Fruit fly (Drosophila melanogaster) S2 (cell line): ENCODE data around the gene CG16789.

ENCODE experiments used
- CG8478 ChIP-seq: fragments of >200 bp; optimal IDR thresholded peaks from 2 replicates; lab custom pipeline; 2018
- CTCF ChIP-seq, 2 experiments: fragments of >200 bp; optimal IDR thresholded peaks; 2 replicates each; lab custom pipeline; 2018

CG16789 gene

dm6 chr3R:9565895-9566294 lies at the start of gene CG16789:
Gene CG16789 (plus strand): TSS chr3R:9566195.
- TF ChIP-seq CG8478 (lab: Kevin White, UChicago) (no peak), CTCF (optimal IDR thresholded peaks at IDR 0.05; lab: Kevin White, UChicago) (no peak)

DNA sequence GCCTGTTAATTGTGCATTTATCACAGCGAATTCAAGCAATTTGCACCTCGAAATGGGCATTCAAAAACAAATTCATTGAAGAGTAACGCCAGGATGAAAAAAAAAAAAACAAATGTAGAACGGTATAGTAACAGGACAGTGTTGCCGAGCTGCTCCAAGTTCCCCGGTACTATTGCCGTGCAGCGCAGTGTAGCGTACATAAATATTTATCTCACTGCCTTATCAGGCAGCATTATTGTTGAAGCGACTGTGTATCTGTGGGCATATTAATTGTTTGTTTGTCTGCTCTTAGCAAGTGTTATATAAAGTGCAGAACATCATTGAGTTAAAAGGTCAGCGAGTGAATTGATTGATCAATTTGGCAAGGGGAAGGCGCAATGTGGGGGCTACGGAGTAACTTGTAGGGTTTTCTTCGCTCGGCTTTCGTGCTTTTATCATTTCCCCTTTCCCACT lies 49.6 kb upstream of the CG16789 start:
- TF ChIP-seq CG8478 (lab: Kevin White, UChicago) (no peak), CTCF (optimal IDR thresholded peaks at IDR 0.05; lab: Kevin White, UChicago) (no peak)

dm6 chr3R:9527907-9528842 lies 37.8 kb upstream of the CG16789 start:
- no peak for TF ChIP-seq CG8478 (lab: Kevin White, UChicago)
- TF ChIP-seq CTCF (optimal IDR thresholded peaks at IDR 0.05; lab: Kevin White, UChicago): no peak

- TF ChIP-seq CTCF (optimal IDR thresholded peaks at IDR 0.05; lab: Kevin White, UChicago) (no peak), CG8478 (lab: Kevin White, UChicago) (no peak)
These were observed 36.6 kb upstream of the CG16789 start for dm6 chr3R:9529387-9529897.

dm6 chr3R:9529913-9530312 lies 36.1 kb upstream of the CG16789 start:
- TF ChIP-seq CTCF (optimal IDR thresholded peaks at IDR 0.05; lab: Kevin White, UChicago) (no peak), CG8478 (lab: Kevin White, UChicago) (no peak)

- TF ChIP-seq CG8478 (lab: Kevin White, UChicago) (no peak), CTCF (optimal IDR thresholded peaks at IDR 0.05; lab: Kevin White, UChicago) (no peak)
These were observed 33.4 kb upstream of the CG16789 start, which contains the start of gene by for dm6 chr3R:9532437-9533180. Gene by (minus strand): TSS chr3R:9533011.

- no peak for TF ChIP-seq CG8478 (lab: Kevin White, UChicago)
- no peak for TF ChIP-seq CTCF (optimal IDR thresholded peaks at IDR 0.05; lab: Kevin White, UChicago)
These were observed 32.5 kb upstream of the CG16789 start for dm6 chr3R:9533181-9534124.

dm6 chr3R:9534125-9534496 lies 31.9 kb upstream of the CG16789 start:
- TF ChIP-seq CTCF (optimal IDR thresholded peaks at IDR 0.05; lab: Kevin White, UChicago): no peak
- no peak for TF ChIP-seq CG8478 (lab: Kevin White, UChicago)

dm6 chr3R:9534595-9535217 lies 31.3 kb upstream of the CG16789 start:
- TF ChIP-seq CTCF (optimal IDR thresholded peaks at IDR 0.05; lab: Kevin White, UChicago) (no peak), CG8478 (lab: Kevin White, UChicago) (no peak)

DNA sequence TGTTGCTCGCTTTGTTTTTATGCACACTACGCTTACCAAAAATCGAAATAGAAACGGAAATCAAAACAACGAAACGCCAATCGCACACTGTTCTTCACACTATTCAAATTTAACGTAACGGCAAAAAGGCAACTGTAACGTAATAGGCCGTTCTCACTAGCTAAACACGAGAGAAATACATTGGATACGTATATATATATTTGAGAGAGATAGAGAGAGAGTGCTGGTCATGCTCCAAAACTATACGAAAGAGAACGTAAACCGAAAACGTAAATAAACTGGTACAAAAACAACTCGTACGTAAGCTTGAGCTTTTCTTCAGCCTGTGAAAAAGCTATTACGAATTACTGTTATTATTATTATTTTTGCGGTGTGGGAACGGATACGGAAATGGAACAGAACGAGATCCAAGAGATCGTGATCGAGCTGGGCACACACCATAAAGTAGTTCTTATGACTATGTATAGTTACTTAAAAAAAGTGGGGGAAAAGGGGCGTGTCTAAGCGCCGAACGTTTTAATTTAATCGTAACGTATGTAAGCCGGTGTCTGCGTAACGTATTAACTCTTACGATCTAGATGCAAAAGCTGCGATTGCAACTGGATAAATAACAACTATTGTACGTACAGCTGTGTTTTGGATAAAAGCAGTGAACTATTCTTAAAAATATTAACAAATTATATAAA lies 22.4 kb upstream of the CG16789 start:
- TF ChIP-seq CG8478 (lab: Kevin White, UChicago): no peak
- TF ChIP-seq CTCF (optimal IDR thresholded peaks at IDR 0.05; lab: Kevin White, UChicago): no peak

- TF ChIP-seq CTCF (optimal IDR thresholded peaks at IDR 0.05; lab: Kevin White, UChicago) (no peak), CG8478 (lab: Kevin White, UChicago) (no peak)
These were observed 19.1 kb upstream of the CG16789 start for dm6 chr3R:9546808-9547381.

DNA sequence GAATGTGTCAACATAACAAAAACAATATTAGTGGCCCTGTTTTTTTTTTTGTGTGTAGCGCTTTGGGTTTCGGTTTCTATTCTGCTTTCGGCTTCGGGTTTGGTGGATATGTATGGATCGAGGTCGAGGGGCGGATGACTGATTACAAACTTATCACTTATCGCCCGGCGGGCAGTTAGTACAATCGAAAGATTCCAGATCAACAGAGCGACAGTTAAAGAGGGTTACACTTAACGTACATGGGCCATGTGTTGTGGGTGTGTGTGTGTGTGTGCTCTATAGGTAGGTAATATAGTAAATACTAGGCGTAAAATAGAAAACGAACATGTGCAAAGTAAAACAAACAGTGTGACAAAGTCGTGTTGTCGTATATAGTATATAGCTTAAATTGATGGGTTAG lies 17.2 kb upstream of the CG16789 start:
- TF ChIP-seq CTCF (optimal IDR thresholded peaks at IDR 0.05; lab: Kevin White, UChicago) (no peak), CG8478 (lab: Kevin White, UChicago) (no peak)
